Fruit fly (Drosophila melanogaster): ENCODE results near the gene Nrg.
A peak's percentile ranks its signal among the peaks of the same experiment; 100 is the strongest.

Gene Nrg

dm6 chrX:8493473-8493872 is 23.7 kb upstream of the Nrg start (continued):
- TF ChIP-seq esg (GFP tag; conservative IDR thresholded peaks at IDR 0.05) (0 out of 2 replicates have a peak, but pooled peaks have one; percentile 23), CG7745 (tag; optimal IDR thresholded peaks at IDR 0.05) (no peak), Eip74EF (GFP tag; optimal IDR thresholded peaks at IDR 0.05) (peak in 1 of 2 experiments; percentile 62), ap (GFP tag; IDR thresholded peaks at IDR 0.05) (0 out of 2 replicates have a peak, but pooled peaks have one; percentile 18), grau (tag; optimal IDR thresholded peaks at IDR 0.05) (peak; percentile 35), CG9797 (GFP tag; optimal IDR thresholded peaks at IDR 0.05) (no peak), CG1792 (GFP tag; optimal IDR thresholded peaks at IDR 0.05) (no peak), peb (GFP tag; IDR thresholded peaks at IDR 0.05) (no peak), ro (GFP tag; IDR thresholded peaks at IDR 0.05) (no peak), Elba2 (GFP tag; optimal IDR thresholded peaks at IDR 0.05) (no peak), CG11504 (tag; optimal IDR thresholded peaks at IDR 0.05) (peak; percentile 13), CG14710 (tag; optimal IDR thresholded peaks at IDR 0.05) (no peak), CG18619 (GFP tag; optimal IDR thresholded peaks at IDR 0.05) (peak; percentile 22), Vsx1 (GFP tag; optimal IDR thresholded peaks at IDR 0.05) (peak; percentile 18), lola (GFP tag; optimal IDR thresholded peaks at IDR 0.05) (no peak), cas (GFP tag; IDR thresholded peaks at IDR 0.05) (no peak), CG6791 (GFP tag; IDR thresholded peaks at IDR 0.05; ENCODE audit: partially characterized antibody) (no peak), CG2116 (GFP tag; optimal IDR thresholded peaks at IDR 0.05) (no peak), bbx (GFP tag; IDR thresholded peaks at IDR 0.05; ENCODE audit: partially characterized antibody) (no peak), B-H2 (GFP tag; optimal IDR thresholded peaks at IDR 0.05) (no peak), Atf3 (GFP tag; optimal IDR thresholded peaks at IDR 0.05) (no peak), tx (GFP tag; optimal IDR thresholded peaks at IDR 0.05) (no peak), CG1602 (GFP tag; optimal IDR thresholded peaks at IDR 0.05) (no peak), hkb (optimal IDR thresholded peaks at IDR 0.05) (no peak), hkb (GFP tag; IDR thresholded peaks at IDR 0.05) (peak; percentile 71), Asciz (GFP tag; optimal IDR thresholded peaks at IDR 0.05) (no peak), CG2120 (GFP tag; optimal IDR thresholded peaks at IDR 0.05) (peak; percentile 68), CG18476 (GFP tag; optimal IDR thresholded peaks at IDR 0.05) (peak; percentile 29), YL-1 (GFP tag; optimal IDR thresholded peaks at IDR 0.05) (no peak), Opbp (GFP tag; IDR thresholded peaks at IDR 0.05; ENCODE audit: partially characterized antibody) (no peak), CG12236 (GFP tag; optimal IDR thresholded peaks at IDR 0.05) (no peak), CG12391 (tag; optimal IDR thresholded peaks at IDR 0.05) (no peak), sob (GFP tag; IDR thresholded peaks at IDR 0.05) (peak; percentile 50; the same call in 1 of the 2 replicates), CG15011 (GFP tag; optimal IDR thresholded peaks at IDR 0.05) (peak; percentile 29), CG2129 (GFP tag; IDR thresholded peaks at IDR 0.05; ENCODE audit: partially characterized antibody) (no peak), CG18764 (GFP tag; optimal IDR thresholded peaks at IDR 0.05) (no peak), fd102C (GFP tag; optimal IDR thresholded peaks at IDR 0.05) (no peak), sc (optimal IDR thresholded peaks at IDR 0.05) (no peak), sc (GFP tag; optimal IDR thresholded peaks at IDR 0.05) (no peak), Ravus (GFP tag; IDR thresholded peaks at IDR 0.05) (no peak), CG7556 (GFP tag; optimal IDR thresholded peaks at IDR 0.05) (no peak), her (GFP tag; optimal IDR thresholded peaks at IDR 0.05) (peak; percentile 41), stwl (tag; optimal IDR thresholded peaks at IDR 0.05) (no peak), Spps (tag; optimal IDR thresholded peaks at IDR 0.05) (no peak), stc (GFP tag; IDR thresholded peaks at IDR 0.05) (0 out of 2 replicates have a peak, but pooled peaks have one; percentile 28), CG6272 (GFP tag; IDR thresholded peaks at IDR 0.05) (0 out of 2 replicates have a peak, but pooled peaks have one; percentile 19), CG10267 (tag; optimal IDR thresholded peaks at IDR 0.05) (no peak), CG17612 (GFP tag; IDR thresholded peaks at IDR 0.05) (0 out of 2 replicates have a peak, but pooled peaks have one; percentile 22), da (GFP tag; optimal IDR thresholded peaks at IDR 0.05) (no peak), CG18262 (tag; optimal IDR thresholded peaks at IDR 0.05) (no peak), jing (GFP tag; optimal IDR thresholded peaks at IDR 0.05) (no peak)
